Worm (Caenorhabditis elegans) whole organism, L4/young adult: Measurements from ENCODE around the gene nhr-56.

ENCODE experiments used
- W03F9.2 ChIP-seq: fragments of 150-350 bp; optimal IDR thresholded peaks from 2 replicates; lab custom pipeline; 2014; ENCODE audit warnings: missing biosample characterization, missing genetic modification characterization
- dao-5 ChIP-seq: sonication (generic microtip); optimal IDR thresholded peaks from 2 replicates; lab custom pipeline; 2016; ENCODE audit warnings: missing genotype, missing genetic modification characterization, moderate library complexity, missing compliant biosample characterization
- him-1 ChIP-seq: sonication (generic microtip); optimal IDR thresholded peaks from 2 replicates; lab custom pipeline; 2016; ENCODE audit warnings: missing genotype, missing genetic modification reagents, missing genetic modification characterization, missing compliant biosample characterization

DNA sequence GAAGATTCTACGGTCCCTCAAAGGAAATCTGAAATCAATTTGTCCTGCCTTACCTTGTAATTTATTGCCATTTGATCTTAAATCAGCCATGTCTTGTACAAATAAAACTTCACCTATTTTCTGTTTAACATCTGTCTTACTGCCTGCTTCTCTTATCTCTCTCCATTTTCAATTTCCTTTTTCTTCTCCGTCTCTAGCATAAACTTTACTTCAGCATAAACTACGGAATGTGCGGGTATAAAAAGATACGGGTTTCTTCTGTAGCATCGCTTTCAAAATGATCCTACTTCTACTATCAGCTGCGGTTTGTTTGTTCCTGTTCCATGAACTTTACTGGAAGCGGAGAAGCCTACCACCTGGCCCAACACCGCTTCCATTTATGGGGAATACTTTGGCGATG is 25.9 kb downstream of the nhr-56 start, which contains the start of gene cyp-33C5:
- no peak for TF ChIP-seq him-1
- no peak for TF ChIP-seq dao-5
- no peak for TF ChIP-seq W03F9.2
